Worm (Caenorhabditis elegans) whole organism, L2 larva: ENCODE data around the gene D1044.4.

Experiments used
- F13H6.1 ChIP-seq: sonication (generic microtip); optimal IDR thresholded peaks from 2 replicates; lab custom pipeline; 2016; ENCODE audit warnings: missing genetic modification characterization, missing compliant biosample characterization
- ama-1 ChIP-seq: fragments of 150-350 bp; optimal IDR thresholded peaks from 2 replicates; lab custom pipeline; 2018; ENCODE audit warnings: inconsistent platforms
- fos-1 ChIP-seq: fragments of 150-350 bp; optimal IDR thresholded peaks from 2 replicates; lab custom pipeline; 2014; ENCODE audit warnings: missing biosample characterization, missing genetic modification characterization
- nhr-237 ChIP-seq: fragments of 150-350 bp; optimal IDR thresholded peaks from 2 replicates; lab custom pipeline; 2014; ENCODE audit warnings: missing biosample characterization, missing genetic modification characterization

DNA sequence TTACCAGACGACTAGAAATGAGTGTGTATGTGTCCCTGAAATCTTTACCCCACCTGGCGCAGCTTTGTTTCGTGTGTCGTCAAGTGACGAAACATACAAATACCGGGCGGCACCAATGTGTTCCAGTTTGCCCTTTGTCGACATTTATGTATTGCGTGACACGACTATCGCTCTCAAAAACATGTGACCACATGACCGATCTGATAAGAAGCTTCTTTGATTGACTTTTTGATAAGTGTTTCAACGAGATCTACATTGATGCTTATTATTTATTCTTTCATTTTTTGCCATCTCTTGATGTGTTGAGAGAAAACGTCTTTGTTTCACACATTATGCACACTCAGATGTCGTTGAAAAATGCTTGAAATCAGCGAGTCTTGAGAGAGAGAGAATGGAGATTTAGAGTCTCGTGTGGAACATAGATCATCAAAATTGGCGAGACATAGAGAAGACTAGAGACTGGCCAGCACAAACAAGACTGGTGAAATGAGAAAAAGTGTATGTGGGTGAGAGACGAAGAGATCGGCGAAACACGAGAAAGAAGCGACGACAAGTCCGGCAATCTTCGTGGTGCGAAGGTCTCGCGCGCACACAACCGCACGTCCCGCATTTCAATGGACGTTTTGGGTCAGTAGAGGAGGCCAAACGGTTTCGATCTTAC is 18.8 kb downstream of the D1044.4 start:
- TF ChIP-seq F13H6.1 (peak; percentile 35), fos-1 (tag; lab: Kevin White, UChicago) (peak; percentile 62), ama-1 (lab: Kevin White, UChicago) (peak; percentile 69), nhr-237 (tag; lab: Kevin White, UChicago) (no peak)
